Worm (Caenorhabditis elegans) whole organism, young adult: ENCODE data around the gene T09A12.1.
A peak's percentile ranks its signal among the peaks of the same experiment; 100 is the strongest.

Source experiments
- T26A5.8 ChIP-seq: sonication (generic microtip); optimal IDR thresholded peaks from 2 replicates; lab custom pipeline; 2016; ENCODE audit warnings: missing genetic modification characterization, missing compliant biosample characterization
- ama-1 ChIP-seq, 3 experiments: fragments of 150-350 bp in 1 of 3; sonication (generic microtip) in 2 of 3; optimal IDR thresholded peaks; 2 replicates each; lab custom pipeline; 2014 to 2018; ENCODE audit warnings: missing biosample characterization in 2 of 3, missing genetic modification characterization in 2 of 3, missing genetic modification reagents in 2 of 3
- atf-7 ChIP-seq: sonication (generic microtip); optimal IDR thresholded peaks from 2 replicates; lab custom pipeline; 2017; ENCODE audit warnings: mild to moderate bottlenecking, missing genetic modification characterization, missing compliant biosample characterization
- cebp-2 ChIP-seq: fragments of 200-800 bp; sonication (Bioruptor generic); IDR thresholded peaks from 2 replicates; pipeline ENCODE4 v1.3.6; 2022; ENCODE audit warnings: missing genetic modification characterization, missing compliant biosample characterization
- dox-1 ChIP-seq: fragments of 200-800 bp; sonication (Bioruptor generic); IDR thresholded peaks from 2 replicates; pipeline ENCODE4 v1.3.6; 2022; ENCODE audit warnings: missing genetic modification reagents, missing genetic modification characterization, missing compliant biosample characterization
- efl-1 ChIP-seq: fragments of 150-350 bp; optimal IDR thresholded peaks from 2 replicates; lab custom pipeline; 2014; ENCODE audit warnings: missing biosample characterization, missing genetic modification reagents, missing genetic modification characterization
- ekl-4 ChIP-seq: fragments of 200-800 bp; sonication (Bioruptor generic); IDR thresholded peaks from 2 replicates; pipeline ENCODE4 v1.3.6; 2022; ENCODE audit warnings: missing genetic modification reagents, missing genetic modification characterization, missing compliant biosample characterization
- gei-17 ChIP-seq: fragments of 200-800 bp; sonication (Bioruptor generic); optimal IDR thresholded peaks from 2 replicates; lab custom pipeline; 2018; ENCODE audit warnings: mild to moderate bottlenecking, missing genetic modification characterization, missing compliant biosample characterization
- hlh-12 ChIP-seq: sonication (generic microtip); optimal IDR thresholded peaks from 2 replicates; lab custom pipeline; 2016; ENCODE audit warnings: missing genetic modification characterization, missing compliant biosample characterization
- lin-35 ChIP-seq, 3 experiments: fragments of 150-350 bp in 2 of 3; sonication (generic microtip) in 1 of 3; optimal IDR thresholded peaks; 2 replicates each; lab custom pipeline; 2014 to 2018; ENCODE audit warnings: missing biosample characterization in 3 of 3, missing genetic modification characterization in 3 of 3, missing genetic modification reagents in 3 of 3
- lsy-27 ChIP-seq: sonication (generic microtip); optimal IDR thresholded peaks from 2 replicates; lab custom pipeline; 2017; ENCODE audit warnings: missing genetic modification characterization, mild to moderate bottlenecking, missing compliant biosample characterization, antibody characterized with exemption, missing genotype, borderline replicate concordance; ENCODE audit not compliant: insufficient read depth
- pha-4 ChIP-seq: fragments of 150-350 bp; sonication (generic microtip); optimal IDR thresholded peaks from 2 replicates; lab custom pipeline; 2014; ENCODE audit warnings: missing biosample characterization, missing genetic modification reagents, missing genetic modification characterization
- snpc-4 ChIP-seq, 5 experiments: fragments of 150-350 bp in 1 of 5; sonication (generic microtip) in 4 of 5; optimal IDR thresholded peaks; 2 replicates each; lab custom pipeline; 2014 to 2018; ENCODE audit warnings: missing genetic modification characterization in 5 of 5, missing biosample characterization in 3 of 5, antibody characterized with exemption in 2 of 5, mild to moderate bottlenecking in 2 of 5, missing compliant biosample characterization in 2 of 5, missing genotype in 2 of 5, moderate library complexity in 2 of 5, missing genetic modification reagents in 1 of 5
- zfh-2 ChIP-seq: fragments of 200-800 bp; sonication (Bioruptor generic); conservative IDR thresholded peaks from 2 replicates; pipeline ENCODE4 v1.3.6; 2022; ENCODE audit warnings: missing genetic modification reagents, missing genetic modification characterization, missing compliant biosample characterization

ce11 chrIV:8226474-8226873 lies 17.7 kb upstream of the T09A12.1 start:
- TF ChIP-seq ama-1 (optimal IDR thresholded peaks at IDR 0.05; lab: Kevin White, UChicago) (no peak), ama-1 (GFP tag; optimal IDR thresholded peaks at IDR 0.05; lab: Kevin White, UChicago) (no peak), dox-1 (GFP tag; lab: Robert Waterston, UW) (no peak), gei-17 (no peak), efl-1 (GFP tag; lab: Kevin White, UChicago) (no peak), zfh-2 (GFP tag; lab: Robert Waterston, UW) (no peak), snpc-4 (GFP tag; optimal IDR thresholded peaks at IDR 0.05; lab: Kevin White, UChicago) (no peak), snpc-4 (tag; optimal IDR thresholded peaks at IDR 0.05; lab: Kevin White, UChicago) (no peak), ekl-4 (GFP tag; lab: Robert Waterston, UW) (no peak), pha-4 (no peak), hlh-12 (tag; lab: Kevin White, UChicago) (no peak), atf-7 (peak; percentile 2), T26A5.8 (tag; lab: Kevin White, UChicago) (no peak), cebp-2 (GFP tag; lab: Robert Waterston, UW) (no peak), lin-35 (GFP tag; optimal IDR thresholded peaks at IDR 0.05; lab: Kevin White, UChicago) (no peak), lsy-27 (no peak)
